Worm (Caenorhabditis elegans): ENCODE data around the gene rpl-32.
A peak's percentile ranks its signal among the peaks of the same experiment; 100 is the strongest.

DNA sequence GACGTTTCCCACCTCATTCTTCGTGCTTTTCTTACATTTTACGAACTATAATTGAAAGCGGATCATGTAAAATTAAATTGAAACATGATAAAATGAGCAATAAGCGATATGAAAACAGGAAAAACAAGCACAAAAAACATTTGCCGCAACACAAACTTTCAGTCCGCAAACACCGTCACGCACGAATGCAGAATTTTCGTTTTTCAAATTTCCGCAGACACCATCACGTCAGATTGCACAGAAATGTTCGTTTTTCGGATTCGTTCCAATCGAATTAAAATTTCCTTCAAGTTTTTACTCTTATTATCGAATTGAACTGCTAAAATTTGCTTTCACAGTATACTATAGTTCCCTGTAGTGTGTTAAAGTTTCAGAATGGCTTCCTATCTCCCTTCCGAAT is 2.3 kb downstream of the rpl-32 start, which contains the start of gene chmp-7:
- peak; percentile 90 for TF ChIP-seq dpl-1 (GFP tag; optimal IDR thresholded peaks at IDR 0.05)
- TF ChIP-seq dve-1 (tag; optimal IDR thresholded peaks at IDR 0.05; ENCODE audit: insufficient read depth), result no peak
- peak; percentile 62 to 91 for TF ChIP-seq lsy-2 (tag; optimal IDR thresholded peaks at IDR 0.05)
- no peak for TF ChIP-seq ceh-82 (tag; optimal IDR thresholded peaks at IDR 0.05)
- TF ChIP-seq ceh-44 (GFP tag; IDR thresholded peaks at IDR 0.05), result 0 out of 2 replicates have a peak, but pooled peaks have one; percentile 30
- no peak for TF ChIP-seq spr-3 (GFP tag; optimal IDR thresholded peaks at IDR 0.05)
- no peak for TF ChIP-seq ZK546.5 (tag; optimal IDR thresholded peaks at IDR 0.05)

Data from whole organism, L4 larva.